Fruit fly (Drosophila melanogaster) whole organism, embryonic: ENCODE measurements around the gene mib2.

Experiments
- CG3407 ChIP-seq: fragments of 200-800 bp; sonication (Bioruptor generic); optimal IDR thresholded peaks from 2 replicates; lab custom pipeline; 2018; ENCODE audit warnings: missing biosample characterization, mild to moderate bottlenecking, missing genetic modification characterization
- CG8089 ChIP-seq: fragments of 200-800 bp; sonication (Bioruptor generic); optimal IDR thresholded peaks from 3 replicates; lab custom pipeline; 2016; ENCODE audit warnings: missing biosample characterization, missing genetic modification characterization
- CG8281 ChIP-seq: fragments of 200-800 bp; sonication (Bioruptor generic); optimal IDR thresholded peaks from 2 replicates; lab custom pipeline; 2018; ENCODE audit warnings: missing biosample characterization, mild to moderate bottlenecking, missing genetic modification characterization, moderate library complexity
- NFAT ChIP-seq: fragments of 200-800 bp; sonication (Bioruptor generic); IDR thresholded peaks from 2 replicates; pipeline ENCODE4 v1.3.6; 2022; ENCODE audit warnings: missing biosample characterization, missing genetic modification characterization
- cato ChIP-seq: fragments of 200-800 bp; sonication (Bioruptor generic); optimal IDR thresholded peaks from 2 replicates; lab custom pipeline; 2016; ENCODE audit warnings: missing biosample characterization, missing genetic modification characterization, borderline replicate concordance
- croc ChIP-seq: fragments of 200-800 bp; sonication (Bioruptor generic); conservative IDR thresholded peaks from 3 replicates; pipeline ENCODE4 v1.3.6; 2022; ENCODE audit warnings: missing biosample characterization, missing genetic modification characterization
- insv ChIP-seq, 2 experiments: fragments of 200-800 bp; sonication (Bioruptor generic); optimal IDR thresholded peaks; 3 replicates each; lab custom pipeline; 2016 to 2018; ENCODE audit warnings: missing biosample characterization in 2 of 2, missing genetic modification characterization in 2 of 2
- otp ChIP-seq: fragments of 200-800 bp; sonication (Bioruptor generic); IDR thresholded peaks from 3 replicates; pipeline ENCODE4, ENCODE4 v1.3.6; 2022; ENCODE audit warnings: missing biosample characterization, missing genetic modification characterization
- run ChIP-seq: fragments of 200-800 bp; sonication (Bioruptor generic); optimal IDR thresholded peaks from 3 replicates; lab custom pipeline; 2018; ENCODE audit warnings: missing biosample characterization, mild to moderate bottlenecking, missing genetic modification characterization

DNA sequence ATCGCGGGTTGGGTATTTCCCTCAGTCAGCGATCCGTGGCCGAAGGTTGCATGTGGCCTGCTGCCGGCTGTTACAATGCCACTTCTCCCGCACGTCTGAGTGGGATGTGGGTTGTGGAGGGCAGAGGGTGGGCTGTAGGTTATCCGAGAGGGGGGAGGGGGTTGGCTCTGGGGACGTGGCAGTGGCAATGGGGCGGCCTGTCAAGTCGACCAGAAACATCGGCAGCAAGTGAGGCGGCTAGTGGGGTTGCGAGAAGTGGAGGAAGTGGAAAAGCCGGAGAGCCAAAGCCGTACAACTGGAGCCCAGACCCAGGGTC lies 9.5 kb upstream of the mib2 start:
- TF ChIP-seq otp (GFP tag; lab: Robert Waterston, UW) (no peak), insv (GFP tag; optimal IDR thresholded peaks at IDR 0.05; lab: Kevin White, UChicago) (no peak), CG8089 (GFP tag; lab: Kevin White, UChicago) (no peak), croc (GFP tag; lab: Robert Waterston, UW) (no peak), NFAT (GFP tag; lab: Robert Waterston, UW) (no peak), cato (GFP tag; lab: Kevin White, UChicago) (no peak), CG8281 (tag; lab: Kevin White, UChicago) (no peak), CG3407 (GFP tag; lab: Kevin White, UChicago) (no peak), run (no peak)
